Worm (Caenorhabditis elegans) whole organism, L3 larva: ENCODE data around the gene srbc-8.

Experiments used
- egl-27 ChIP-seq: sonication (generic microtip); optimal IDR thresholded peaks from 4 replicates; lab custom pipeline; 2017; ENCODE audit warnings: missing biosample characterization, missing genetic modification reagents, missing genetic modification characterization
- fos-1 ChIP-seq: fragments of 150-350 bp; optimal IDR thresholded peaks from 2 replicates; lab custom pipeline; 2014; ENCODE audit warnings: missing biosample characterization, missing genetic modification characterization
- mdl-1 ChIP-seq: fragments of 150-350 bp; optimal IDR thresholded peaks from 2 replicates; lab custom pipeline; 2014; ENCODE audit warnings: missing biosample characterization, missing genetic modification characterization
- nfya-1 ChIP-seq: sonication (generic microtip); optimal IDR thresholded peaks from 2 replicates; lab custom pipeline; 2017; ENCODE audit warnings: missing genetic modification characterization, mild to moderate bottlenecking, missing compliant biosample characterization, antibody characterized with exemption, moderate library complexity; ENCODE audit not compliant: insufficient read depth
- nhr-43 ChIP-seq: sonication (generic microtip); optimal IDR thresholded peaks from 2 replicates; lab custom pipeline; 2016; ENCODE audit warnings: mild to moderate bottlenecking, missing genetic modification characterization, missing compliant biosample characterization; ENCODE audit not compliant: poor library complexity, severe bottlenecking
- nhr-76 ChIP-seq: fragments of 150-350 bp; sonication (generic microtip); optimal IDR thresholded peaks from 5 replicates; lab custom pipeline; 2014; ENCODE audit warnings: missing biosample characterization, missing genetic modification characterization
- skn-1 ChIP-seq: fragments of 150-350 bp; optimal IDR thresholded peaks from 2 replicates; lab custom pipeline; 2014; ENCODE audit warnings: missing biosample characterization, missing genetic modification characterization
- unc-62 ChIP-seq: fragments of 150-350 bp; sonication (generic microtip); optimal IDR thresholded peaks from 4 replicates; lab custom pipeline; 2014; ENCODE audit warnings: missing biosample characterization, missing genetic modification reagents, missing genetic modification characterization
- zag-1 ChIP-seq: fragments of 150-350 bp; optimal IDR thresholded peaks from 2 replicates; lab custom pipeline; 2014; ENCODE audit warnings: missing biosample characterization, missing genetic modification characterization

- TF ChIP-seq unc-62 (GFP tag; lab: Kevin White, UChicago), result no peak
- TF ChIP-seq skn-1 (tag; lab: Kevin White, UChicago), result no peak
- no peak for TF ChIP-seq nfya-1 (tag; lab: Kevin White, UChicago)
- no peak for TF ChIP-seq mdl-1 (tag; lab: Kevin White, UChicago)
- no peak for TF ChIP-seq egl-27 (tag; lab: Kevin White, UChicago)
- no peak for TF ChIP-seq zag-1
- no peak for TF ChIP-seq nhr-43 (tag; lab: Kevin White, UChicago)
- TF ChIP-seq fos-1 (tag; lab: Kevin White, UChicago), result no peak
- TF ChIP-seq nhr-76, result no peak
Measured at ce11 chrV:7504271-7504670, 19.4 kb upstream of the srbc-8 start, which contains the start of gene srh-229.
